Fruit fly (Drosophila melanogaster): ENCODE measurements around the gene CG31633.

- TF ChIP-seq CG17806 (tag; optimal IDR thresholded peaks at IDR 0.05): no peak
- no peak for TF ChIP-seq Pif1B (GFP tag; optimal IDR thresholded peaks at IDR 0.05)
- no peak for TF ChIP-seq CG32121 (GFP tag; IDR thresholded peaks at IDR 0.05)
- TF ChIP-seq CG13204 (GFP tag; optimal IDR thresholded peaks at IDR 0.05): no peak
- no peak for TF ChIP-seq CG10348 (GFP tag; IDR thresholded peaks at IDR 0.05)
- TF ChIP-seq CG8301 (tag; optimal IDR thresholded peaks at IDR 0.05): no peak
- TF ChIP-seq EcR (GFP tag; optimal IDR thresholded peaks at IDR 0.05): no peak
- no peak for TF ChIP-seq CG4496 (GFP tag; IDR thresholded peaks at IDR 0.05)
- TF ChIP-seq gl (tag; optimal IDR thresholded peaks at IDR 0.05): no peak
- no peak for TF ChIP-seq CG34367 (tag; optimal IDR thresholded peaks at IDR 0.05)
- TF ChIP-seq CG9948 (tag; optimal IDR thresholded peaks at IDR 0.05): no peak
- no peak for TF ChIP-seq Ets98B (GFP tag; IDR thresholded peaks at IDR 0.05)
Measured at dm6 chr2L:6663562-6664051, 7.5 kb upstream of the CG31633 start, which contains the start of the genes CG13771, CG34310 and cup.

Data from whole organism, pupa.